Fruit fly (Drosophila melanogaster) whole organism, embryonic: Measurements from ENCODE around the gene trio.

Experiments used
- ATbp ChIP-seq: fragments of 200-800 bp; sonication (Bioruptor generic); optimal IDR thresholded peaks from 2 replicates; lab custom pipeline; 2017; ENCODE audit warnings: missing biosample characterization, mild to moderate bottlenecking, missing genetic modification characterization, missing genetic modification reagents
- Aef1 ChIP-seq: fragments of 200-800 bp; sonication (Bioruptor generic); IDR thresholded peaks from 3 replicates; pipeline ENCODE4 v1.3.6; 2022; ENCODE audit warnings: missing biosample characterization, missing genetic modification characterization
- Awh ChIP-seq: fragments of 200-800 bp; sonication (Bioruptor generic); IDR thresholded peaks from 2 replicates; pipeline ENCODE4, ENCODE4 v1.3.6; 2022; ENCODE audit warnings: missing biosample characterization, missing genetic modification characterization
- Bteb2 ChIP-seq: fragments of 200-800 bp; sonication (Bioruptor generic); optimal IDR thresholded peaks from 2 replicates; lab custom pipeline; 2016; ENCODE audit warnings: missing biosample characterization, missing genetic modification characterization
- CG10979 ChIP-seq: fragments of 200-800 bp; sonication (Bioruptor generic); optimal IDR thresholded peaks from 2 replicates; lab custom pipeline; 2018; ENCODE audit warnings: missing biosample characterization, mild to moderate bottlenecking, missing genetic modification characterization, moderate library complexity
- CG12071 ChIP-seq: fragments of 200-800 bp; sonication (Bioruptor generic); optimal IDR thresholded peaks from 3 replicates; lab custom pipeline; 2018; ENCODE audit warnings: missing biosample characterization, mild to moderate bottlenecking, missing genetic modification characterization
- CG12219 ChIP-seq: fragments of 200-800 bp; sonication (Bioruptor generic); optimal IDR thresholded peaks from 3 replicates; lab custom pipeline; 2018; ENCODE audit warnings: missing biosample characterization, mild to moderate bottlenecking, missing genetic modification characterization
- CG1233 ChIP-seq: fragments of 200-800 bp; sonication (Bioruptor generic); optimal IDR thresholded peaks from 4 replicates; lab custom pipeline; 2018; ENCODE audit warnings: missing biosample characterization, mild to moderate bottlenecking, missing genetic modification characterization
- CG12769 ChIP-seq: fragments of 200-800 bp; sonication (Bioruptor generic); optimal IDR thresholded peaks from 2 replicates; lab custom pipeline; 2019; ENCODE audit warnings: missing biosample characterization, mild to moderate bottlenecking, missing genetic modification characterization, moderate library complexity
- CG13775 ChIP-seq: fragments of 200-800 bp; sonication (Bioruptor generic); optimal IDR thresholded peaks from 3 replicates; lab custom pipeline; 2017; ENCODE audit warnings: missing biosample characterization, mild to moderate bottlenecking, missing genetic modification characterization
- CG14014 ChIP-seq: fragments of 200-800 bp; sonication (Bioruptor generic); IDR thresholded peaks from 2 replicates; pipeline ENCODE4 v1.3.6; 2022; ENCODE audit warnings: missing biosample characterization, missing genetic modification characterization
- CG1603 ChIP-seq: fragments of 200-800 bp; sonication (Bioruptor generic); optimal IDR thresholded peaks from 2 replicates; lab custom pipeline; 2019; ENCODE audit warnings: missing biosample characterization, mild to moderate bottlenecking, missing genetic modification characterization, moderate library complexity
- CG17328 ChIP-seq: fragments of 200-800 bp; sonication (Bioruptor generic); IDR thresholded peaks from 2 replicates; pipeline ENCODE4 v1.3.6; 2022; ENCODE audit warnings: missing biosample characterization, missing genetic modification characterization
- CG3065 ChIP-seq: fragments of 200-800 bp; sonication (Bioruptor generic); optimal IDR thresholded peaks from 2 replicates; lab custom pipeline; 2016; ENCODE audit warnings: missing biosample characterization, missing genetic modification characterization
- CG34376 ChIP-seq: fragments of 200-800 bp; sonication (Bioruptor generic); optimal IDR thresholded peaks from 2 replicates; lab custom pipeline; 2018; ENCODE audit warnings: missing biosample characterization, mild to moderate bottlenecking, missing genetic modification characterization
- CG4282 ChIP-seq: fragments of 200-800 bp; sonication (Bioruptor generic); optimal IDR thresholded peaks from 2 replicates; lab custom pipeline; 2016; ENCODE audit warnings: missing biosample characterization, missing genetic modification characterization
- CG5953 ChIP-seq: fragments of 200-800 bp; sonication (Bioruptor generic); IDR thresholded peaks from 2 replicates; pipeline ENCODE4 v1.3.6; 2022; ENCODE audit warnings: missing biosample characterization, missing genetic modification characterization
- CG6254 ChIP-seq: fragments of 200-800 bp; sonication (Bioruptor generic); optimal IDR thresholded peaks from 3 replicates; lab custom pipeline; 2017; ENCODE audit warnings: mild to moderate bottlenecking, missing biosample characterization, missing genetic modification reagents, missing genetic modification characterization
- CG6791 ChIP-seq: fragments of 200-800 bp; sonication (Bioruptor generic); IDR thresholded peaks from 3 replicates; pipeline ENCODE4 v1.3.6; 2022; ENCODE audit warnings: missing biosample characterization, missing genetic modification characterization; ENCODE audit not compliant: partially characterized antibody
- Doc3 ChIP-seq: fragments of 200-800 bp; sonication (Bioruptor generic); IDR thresholded peaks from 3 replicates; pipeline ENCODE4 v1.3.6; 2022; ENCODE audit warnings: missing biosample characterization, missing genetic modification characterization; ENCODE audit not compliant: partially characterized antibody
- Elba2 ChIP-seq: fragments of 200-800 bp; sonication (Bioruptor generic); optimal IDR thresholded peaks from 3 replicates; lab custom pipeline; 2016; ENCODE audit warnings: missing biosample characterization, missing genetic modification characterization
- Lhr ChIP-seq: fragments of 200-800 bp; sonication (Bioruptor generic); optimal IDR thresholded peaks from 3 replicates; lab custom pipeline; 2017; ENCODE audit warnings: mild to moderate bottlenecking, missing biosample characterization, missing genetic modification reagents, missing genetic modification characterization
- Nf-YC ChIP-seq: fragments of 200-800 bp; optimal IDR thresholded peaks from 3 replicates; lab custom pipeline; 2019; ENCODE audit warnings: missing biosample characterization, mild to moderate bottlenecking, missing genetic modification characterization, moderate library complexity
- Scr ChIP-seq: fragments of 200-800 bp; sonication (Bioruptor generic); IDR thresholded peaks from 2 replicates; pipeline ENCODE4 v1.3.6; 2022; ENCODE audit warnings: missing biosample characterization, missing genetic modification characterization; ENCODE audit not compliant: partially characterized antibody
- Xbp1 ChIP-seq: fragments of 200-800 bp; sonication (Bioruptor generic); optimal IDR thresholded peaks from 3 replicates; lab custom pipeline; 2016; ENCODE audit warnings: missing biosample characterization, mild to moderate bottlenecking, missing genetic modification characterization
- abd-A ChIP-seq: fragments of 200-800 bp; sonication (Bioruptor generic); optimal IDR thresholded peaks from 3 replicates; lab custom pipeline; 2019; ENCODE audit warnings: missing biosample characterization, mild to moderate bottlenecking, missing genetic modification characterization, moderate library complexity
- chm ChIP-seq: fragments of 200-800 bp; sonication (Bioruptor generic); IDR thresholded peaks from 2 replicates; pipeline ENCODE4 v1.3.6; 2022; ENCODE audit warnings: missing biosample characterization, missing genetic modification characterization
- dmrt99B ChIP-seq: fragments of 200-800 bp; sonication (Bioruptor generic); optimal IDR thresholded peaks from 2 replicates; lab custom pipeline; 2018; ENCODE audit warnings: missing biosample characterization, mild to moderate bottlenecking, missing genetic modification characterization, moderate library complexity
- dpn ChIP-seq, 2 experiments: fragments of 200-800 bp; sonication (Bioruptor generic); optimal IDR thresholded peaks; 3 replicates each; lab custom pipeline; 2016; ENCODE audit warnings: missing biosample characterization in 2 of 2, missing genetic modification characterization in 2 of 2
- dysf ChIP-seq: fragments of 200-800 bp; sonication (Bioruptor generic); IDR thresholded peaks from 3 replicates; pipeline ENCODE4 v1.3.6; 2022; ENCODE audit warnings: missing biosample characterization, missing genetic modification characterization
- esg ChIP-seq: fragments of 200-800 bp; sonication (Bioruptor generic); conservative IDR thresholded peaks from 2 replicates; pipeline ENCODE4 v1.3.6; 2022; ENCODE audit warnings: missing biosample characterization, missing genetic modification characterization
- hth ChIP-seq: fragments of >200 bp; optimal IDR thresholded peaks from 2 replicates; lab custom pipeline; 2017; ENCODE audit warnings: inconsistent platforms
- inv ChIP-seq: fragments of 200-800 bp; sonication (Bioruptor generic); IDR thresholded peaks from 2 replicates; pipeline ENCODE4 v1.3.6; 2022; ENCODE audit warnings: missing biosample characterization, missing genetic modification characterization; ENCODE audit not compliant: partially characterized antibody
- jigr1 ChIP-seq: fragments of 200-800 bp; sonication (Bioruptor generic); IDR thresholded peaks from 3 replicates; pipeline ENCODE4 v1.3.6; 2022; ENCODE audit warnings: missing biosample characterization, missing genetic modification characterization
- klu ChIP-seq: fragments of 200-800 bp; sonication (Bioruptor generic); IDR thresholded peaks from 2 replicates; pipeline ENCODE4 v1.3.6; 2022; ENCODE audit warnings: missing biosample characterization, missing genetic modification characterization
- lilli ChIP-seq: fragments of 200-800 bp; sonication (Bioruptor generic); optimal IDR thresholded peaks from 3 replicates; lab custom pipeline; 2016; ENCODE audit warnings: missing biosample characterization, missing genetic modification characterization
- otp ChIP-seq: fragments of 200-800 bp; sonication (Bioruptor generic); IDR thresholded peaks from 3 replicates; pipeline ENCODE4, ENCODE4 v1.3.6; 2022; ENCODE audit warnings: missing biosample characterization, missing genetic modification characterization
- pan ChIP-seq, 4 experiments: fragments of >200 bp in 3 of 4; fragments of 200-800 bp in 1 of 4; sonication (Bioruptor generic) in 1 of 4; optimal IDR thresholded peaks in 3 of 4; IDR thresholded peaks in 1 of 4; 2 replicates each; pipeline versions ENCODE4 v1.3.6 to Lab custom; 2017 to 2022; ENCODE audit warnings: missing biosample characterization in 2 of 4, missing genetic modification characterization in 2 of 4, mixed read lengths in 1 of 4
- ranshi ChIP-seq: fragments of 200-800 bp; sonication (Bioruptor generic); IDR thresholded peaks from 2 replicates; pipeline ENCODE4 v1.3.6; 2022; ENCODE audit warnings: missing biosample characterization, missing genetic modification characterization
- sisA ChIP-seq: fragments of 200-800 bp; sonication (Bioruptor generic); IDR thresholded peaks from 2 replicates; pipeline ENCODE4 v1.3.6; 2022; ENCODE audit warnings: missing biosample characterization, missing genetic modification characterization
- slbo ChIP-seq: fragments of 200-800 bp; sonication (Bioruptor generic); IDR thresholded peaks from 2 replicates; pipeline ENCODE4 v1.3.6; 2022; ENCODE audit warnings: missing biosample characterization, missing genetic modification characterization
- sna ChIP-seq: fragments of 200-800 bp; sonication (Bioruptor generic); IDR thresholded peaks from 2 replicates; pipeline ENCODE4 v1.3.6; 2022; ENCODE audit warnings: missing biosample characterization, missing genetic modification characterization; ENCODE audit not compliant: partially characterized antibody
- stwl ChIP-seq: fragments of 200-800 bp; sonication (Bioruptor generic); optimal IDR thresholded peaks from 3 replicates; lab custom pipeline; 2018; ENCODE audit warnings: missing biosample characterization, mild to moderate bottlenecking, missing genetic modification characterization, moderate library complexity
- tap ChIP-seq: fragments of 200-800 bp; optimal IDR thresholded peaks from 3 replicates; lab custom pipeline; 2019; ENCODE audit warnings: missing biosample characterization, mild to moderate bottlenecking, missing genetic modification characterization, moderate library complexity
- tgo ChIP-seq: fragments of 200-800 bp; sonication (Bioruptor generic); IDR thresholded peaks from 3 replicates; pipeline ENCODE4 v1.3.6; 2022; ENCODE audit warnings: missing biosample characterization, missing genetic modification characterization
- trh ChIP-seq: fragments of 200-800 bp; sonication (Bioruptor generic); optimal IDR thresholded peaks from 2 replicates; lab custom pipeline; 2016; ENCODE audit warnings: missing biosample characterization, missing genetic modification characterization
- vvl ChIP-seq: fragments of 200-800 bp; sonication (Bioruptor generic); IDR thresholded peaks from 2 replicates; pipeline ENCODE4 v1.3.6; 2022; ENCODE audit warnings: missing biosample characterization, missing genetic modification characterization

trio gene

dm6 chr3L:1007513-1008459, 26.9 kb downstream of the trio start (continued):
- TF ChIP-seq chm (GFP tag; lab: Robert Waterston, UW) (peak; percentile 48; the same call in 1 of the 2 replicates), sna (no peak), vvl (GFP tag; lab: Robert Waterston, UW) (peak; percentile 81), lilli (GFP tag; lab: Kevin White, UChicago) (peak; percentile 71), CG1603 (tag; lab: Kevin White, UChicago) (peak; percentile 41), tgo (GFP tag; lab: Robert Waterston, UW) (peak; percentile 89), CG12071 (GFP tag; lab: Kevin White, UChicago) (peak; percentile 74), dysf (peak; percentile 94), slbo (peak; percentile 96), Lhr (GFP tag; lab: Kevin White, UChicago) (peak; percentile 41), Scr (GFP tag; lab: Robert Waterston, UW) (no peak), inv (GFP tag; lab: Robert Waterston, UW) (peak; percentile 24; the same call in 1 of the 2 replicates), pan (optimal IDR thresholded peaks at IDR 0.05; lab: Kevin White, UChicago) (no peak), pan (GFP tag; optimal IDR thresholded peaks at IDR 0.05 in 1 of 2, IDR thresholded peaks at IDR 0.05 in 1 of 2) (peak in 1 of 2 experiments; percentile 86), CG12219 (GFP tag; lab: Kevin White, UChicago) (peak; percentile 78), CG34376 (GFP tag; lab: Kevin White, UChicago) (peak; percentile 68), Elba2 (no peak), otp (GFP tag; lab: Robert Waterston, UW) (peak; percentile 76), dpn (GFP tag; optimal IDR thresholded peaks at IDR 0.05; lab: Kevin White, UChicago) (peak; percentile 84 to 88), CG14014 (GFP tag; lab: Robert Waterston, UW) (peak; percentile 93), CG1233 (peak; percentile 31), Aef1 (GFP tag; lab: Robert Waterston, UW) (peak; percentile 81), ATbp (peak; percentile 64), CG3065 (GFP tag; lab: Kevin White, UChicago) (no peak), Doc3 (GFP tag; lab: Robert Waterston, UW) (no peak), CG6791 (GFP tag; lab: Robert Waterston, UW) (no peak), CG12769 (tag; lab: Kevin White, UChicago) (peak; percentile 82), Xbp1 (GFP tag; lab: Kevin White, UChicago) (peak; percentile 80), dmrt99B (tag; lab: Kevin White, UChicago) (peak; percentile 77), klu (GFP tag; lab: Robert Waterston, UW) (peak; percentile 61), CG5953 (GFP tag; lab: Robert Waterston, UW) (peak; percentile 74), CG4282 (GFP tag; lab: Kevin White, UChicago) (no peak), CG6254 (GFP tag; lab: Kevin White, UChicago) (peak; percentile 11), sisA (GFP tag; lab: Robert Waterston, UW) (peak; percentile 74), esg (GFP tag; lab: Robert Waterston, UW) (peak; percentile 82), trh (GFP tag; lab: Kevin White, UChicago) (peak; percentile 73), hth (lab: Kevin White, UChicago) (no peak), abd-A (tag; lab: Kevin White, UChicago) (no peak), Bteb2 (GFP tag; lab: Kevin White, UChicago) (peak; percentile 37), jigr1 (GFP tag; lab: Robert Waterston, UW) (peak; percentile 67; the same call in 2 of the 3 replicates), stwl (tag; lab: Kevin White, UChicago) (no peak), ranshi (peak; percentile 69), CG13775 (peak; percentile 80), Awh (peak; percentile 88), tap (peak; percentile 53), Nf-YC (tag; lab: Kevin White, UChicago) (peak; percentile 50), CG10979 (tag; lab: Kevin White, UChicago) (peak; percentile 68), CG17328 (peak; percentile 87)
